Worm (Caenorhabditis elegans): ENCODE data around the gene F01F1.3.

DNA sequence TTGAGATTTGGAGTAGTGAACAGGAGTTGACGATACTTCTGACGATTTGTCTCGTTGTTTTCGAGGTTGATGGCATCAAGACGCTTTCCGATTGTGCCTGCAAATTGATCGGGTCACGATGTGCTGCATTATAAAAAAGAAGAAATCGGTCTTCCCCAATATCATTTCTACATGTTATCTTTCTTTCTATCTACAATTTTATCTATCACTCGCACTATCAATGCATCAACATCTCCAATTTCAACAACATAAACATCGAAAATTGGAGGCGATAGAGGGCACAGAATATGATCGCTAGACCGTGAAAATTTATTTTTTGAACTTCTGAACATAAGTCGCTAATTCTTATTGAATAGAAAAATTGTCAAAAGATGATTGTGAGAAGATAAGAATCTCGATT is 4.0 kb downstream of the F01F1.3 start:
- no peak for TF ChIP-seq F13C5.2 (tag; optimal IDR thresholded peaks at IDR 0.05)
- no peak for TF ChIP-seq ets-7 (tag; optimal IDR thresholded peaks at IDR 0.05)
- no peak for TF ChIP-seq pes-1 (GFP tag; IDR thresholded peaks at IDR 0.05)
- TF ChIP-seq hmg-4 (GFP tag; optimal IDR thresholded peaks at IDR 0.05): no peak
- no peak for TF ChIP-seq tra-4 (tag; optimal IDR thresholded peaks at IDR 0.05)
- TF ChIP-seq ama-1 (optimal IDR thresholded peaks at IDR 0.05): no peak
